Fruit fly (Drosophila melanogaster): ENCODE data around the gene CG14785.

dm6 chrX:1454837-1455236 is 2.0 kb downstream of the CG14785 start:
- TF ChIP-seq usp (GFP tag; optimal IDR thresholded peaks at IDR 0.05) = no peak
- TF ChIP-seq h (GFP tag; optimal IDR thresholded peaks at IDR 0.05) = no peak
- TF ChIP-seq Rel (GFP tag; optimal IDR thresholded peaks at IDR 0.05) = no peak
- TF ChIP-seq Rel (tag; optimal IDR thresholded peaks at IDR 0.05) = no peak
- TF ChIP-seq Hr78 (GFP tag; optimal IDR thresholded peaks at IDR 0.05) = no peak
- TF ChIP-seq dsf (GFP tag; optimal IDR thresholded peaks at IDR 0.05; ENCODE audit: borderline replicate concordance) = no peak
- no peak for TF ChIP-seq OdsH (GFP tag; optimal IDR thresholded peaks at IDR 0.05)
